Worm (Caenorhabditis elegans) whole organism, late embryonic: ENCODE results near the gene npl-4.2.

ENCODE experiments used
- C08G9.2 ChIP-seq: sonication (generic microtip); optimal IDR thresholded peaks from 2 replicates; lab custom pipeline; 2016; ENCODE audit warnings: mild to moderate bottlenecking, missing genetic modification characterization, moderate library complexity, missing compliant biosample characterization
- F13H6.1 ChIP-seq: sonication (generic microtip); optimal IDR thresholded peaks from 2 replicates; lab custom pipeline; 2016; ENCODE audit warnings: missing genetic modification characterization, missing compliant biosample characterization
- Y22D7AL.16 ChIP-seq: sonication (generic microtip); optimal IDR thresholded peaks from 2 replicates; lab custom pipeline; 2016; ENCODE audit warnings: missing genetic modification characterization, missing compliant biosample characterization
- ahr-1 ChIP-seq: sonication (generic microtip); optimal IDR thresholded peaks from 2 replicates; lab custom pipeline; 2016; ENCODE audit warnings: missing genetic modification characterization, missing compliant biosample characterization
- ama-1 ChIP-seq: fragments of 150-350 bp; optimal IDR thresholded peaks from 2 replicates; lab custom pipeline; 2014
- ceh-14 ChIP-seq: sonication (generic microtip); optimal IDR thresholded peaks from 2 replicates; lab custom pipeline; 2016; ENCODE audit warnings: missing genotype, missing genetic modification characterization, missing compliant biosample characterization
- ceh-18 ChIP-seq: sonication (generic microtip); optimal IDR thresholded peaks from 2 replicates; lab custom pipeline; 2016; ENCODE audit warnings: missing genetic modification characterization, missing compliant biosample characterization
- ceh-19 ChIP-seq: fragments of 200-800 bp; sonication (Bioruptor generic); optimal IDR thresholded peaks from 2 replicates; lab custom pipeline; 2018; ENCODE audit warnings: mild to moderate bottlenecking, missing genetic modification characterization, missing compliant biosample characterization
- ceh-2 ChIP-seq: sonication (generic microtip); optimal IDR thresholded peaks from 2 replicates; lab custom pipeline; 2016; ENCODE audit warnings: missing genotype, missing genetic modification characterization, missing compliant biosample characterization
- ceh-24 ChIP-seq: sonication (generic microtip); optimal IDR thresholded peaks from 2 replicates; lab custom pipeline; 2016; ENCODE audit warnings: mild to moderate bottlenecking, missing genetic modification characterization, missing compliant biosample characterization
- ceh-31 ChIP-seq: sonication (generic microtip); optimal IDR thresholded peaks from 2 replicates; lab custom pipeline; 2016; ENCODE audit warnings: missing genetic modification characterization, missing compliant biosample characterization
- ceh-48 ChIP-seq: sonication (generic microtip); optimal IDR thresholded peaks from 2 replicates; lab custom pipeline; 2016; ENCODE audit warnings: missing genetic modification characterization, inconsistent platforms, missing compliant biosample characterization
- ceh-6 ChIP-seq: fragments of 200-800 bp; sonication (Bioruptor generic); optimal IDR thresholded peaks from 2 replicates; lab custom pipeline; 2018; ENCODE audit warnings: mild to moderate bottlenecking, missing genetic modification characterization, missing compliant biosample characterization
- ets-4 ChIP-seq: sonication (generic microtip); optimal IDR thresholded peaks from 2 replicates; lab custom pipeline; 2016; ENCODE audit warnings: missing genetic modification characterization, missing compliant biosample characterization
- gmeb-2 ChIP-seq: sonication (generic microtip); optimal IDR thresholded peaks from 2 replicates; lab custom pipeline; 2016; ENCODE audit warnings: missing genetic modification characterization, inconsistent platforms, missing compliant biosample characterization
- hlh-13 ChIP-seq: fragments of 200-800 bp; sonication (Bioruptor generic); optimal IDR thresholded peaks from 2 replicates; lab custom pipeline; 2018; ENCODE audit warnings: mild to moderate bottlenecking, missing genetic modification characterization, missing compliant biosample characterization
- hlh-6 ChIP-seq: sonication (generic microtip); optimal IDR thresholded peaks from 2 replicates; lab custom pipeline; 2016; ENCODE audit warnings: missing genotype, missing genetic modification characterization, missing compliant biosample characterization
- hlh-8 ChIP-seq: sonication (generic microtip); optimal IDR thresholded peaks from 2 replicates; lab custom pipeline; 2016; ENCODE audit warnings: missing genotype, missing genetic modification characterization, missing compliant biosample characterization
- lim-6 ChIP-seq: sonication (generic microtip); optimal IDR thresholded peaks from 2 replicates; lab custom pipeline; 2016; ENCODE audit warnings: missing genetic modification characterization, missing compliant biosample characterization
- lin-11 ChIP-seq: fragments of 200-800 bp; sonication (Bioruptor generic); optimal IDR thresholded peaks from 2 replicates; lab custom pipeline; 2018; ENCODE audit warnings: mild to moderate bottlenecking, missing genetic modification characterization, missing compliant biosample characterization
- madf-2 ChIP-seq: sonication (generic microtip); optimal IDR thresholded peaks from 2 replicates; lab custom pipeline; 2017; ENCODE audit warnings: missing genetic modification characterization, missing compliant biosample characterization
- mec-3 ChIP-seq: sonication (generic microtip); optimal IDR thresholded peaks from 2 replicates; lab custom pipeline; 2016; ENCODE audit warnings: borderline replicate concordance, missing genetic modification characterization, missing compliant biosample characterization
- nfya-1 ChIP-seq: sonication (generic microtip); optimal IDR thresholded peaks from 2 replicates; lab custom pipeline; 2017; ENCODE audit warnings: missing genetic modification characterization, mild to moderate bottlenecking, missing compliant biosample characterization, antibody characterized with exemption, moderate library complexity
- nhr-11 ChIP-seq: fragments of 150-350 bp; optimal IDR thresholded peaks from 2 replicates; lab custom pipeline; 2014; ENCODE audit warnings: missing biosample characterization, missing genetic modification characterization
- nhr-232 ChIP-seq: sonication (generic microtip); optimal IDR thresholded peaks from 2 replicates; lab custom pipeline; 2016; ENCODE audit warnings: missing genetic modification characterization, missing compliant biosample characterization
- pax-1 ChIP-seq: fragments of 150-350 bp; optimal IDR thresholded peaks from 2 replicates; lab custom pipeline; 2014; ENCODE audit warnings: missing biosample characterization, missing genetic modification characterization
- pha-2 ChIP-seq: sonication (generic microtip); optimal IDR thresholded peaks from 2 replicates; lab custom pipeline; 2017; ENCODE audit warnings: mild to moderate bottlenecking, missing genetic modification characterization, missing compliant biosample characterization
- pha-4 ChIP-seq: fragments of 150-350 bp; optimal IDR thresholded peaks from 2 replicates; lab custom pipeline; 2018; ENCODE audit warnings: missing biosample characterization, missing genetic modification reagents, missing genetic modification characterization
- ref-2 ChIP-seq: sonication (generic microtip); optimal IDR thresholded peaks from 2 replicates; lab custom pipeline; 2016; ENCODE audit warnings: missing genetic modification characterization, missing compliant biosample characterization
- rnt-1 ChIP-seq: sonication (generic microtip); optimal IDR thresholded peaks from 2 replicates; lab custom pipeline; 2016; ENCODE audit warnings: missing genetic modification characterization, missing compliant biosample characterization
- syd-9 ChIP-seq: sonication (generic microtip); optimal IDR thresholded peaks from 2 replicates; lab custom pipeline; 2016; ENCODE audit warnings: mild to moderate bottlenecking, missing genetic modification characterization, moderate library complexity, missing compliant biosample characterization
- tbx-2 ChIP-seq: sonication (generic microtip); optimal IDR thresholded peaks from 2 replicates; lab custom pipeline; 2016; ENCODE audit warnings: missing genetic modification characterization, missing compliant biosample characterization
- tbx-7 ChIP-seq: sonication (generic microtip); optimal IDR thresholded peaks from 2 replicates; lab custom pipeline; 2016; ENCODE audit warnings: missing genotype, missing genetic modification characterization, missing compliant biosample characterization
- ttx-3 ChIP-seq: sonication (generic microtip); optimal IDR thresholded peaks from 2 replicates; lab custom pipeline; 2016; ENCODE audit warnings: missing genetic modification reagents, missing genetic modification characterization, missing compliant biosample characterization
- unc-3 ChIP-seq, 2 experiments: fragments of 200-800 bp in 1 of 2; sonication (Bioruptor generic) in 1 of 2; sonication (generic microtip) in 1 of 2; conservative IDR thresholded peaks in 1 of 2; optimal IDR thresholded peaks in 1 of 2; 2 replicates each; pipeline versions ENCODE4 v1.3.6 to Lab custom; 2016 to 2022; ENCODE audit warnings: missing compliant biosample characterization in 2 of 2, missing genetic modification characterization in 2 of 2, missing genetic modification reagents in 1 of 2
- unc-42 ChIP-seq: sonication (generic microtip); optimal IDR thresholded peaks from 2 replicates; lab custom pipeline; 2016; ENCODE audit warnings: missing genotype, missing genetic modification characterization, missing compliant biosample characterization
- zip-5 ChIP-seq: sonication (generic microtip); optimal IDR thresholded peaks from 2 replicates; lab custom pipeline; 2016; ENCODE audit warnings: missing genetic modification characterization, missing compliant biosample characterization

Gene npl-4.2

ce11 chrII:5646942-5647341, 24.3 kb downstream of the npl-4.2 start, which contains the start of gene F59E12.9:
TSS of gene F59E12.9 (minus strand) at chrII:5647042.
- no peak for TF ChIP-seq ama-1 (lab: Kevin White, UChicago)
- no peak for TF ChIP-seq ahr-1 (tag; lab: Kevin White, UChicago)
- no peak for TF ChIP-seq ets-4 (tag; lab: Kevin White, UChicago)
- TF ChIP-seq ceh-14, result no peak
- no peak for TF ChIP-seq unc-42
- TF ChIP-seq ceh-6 (GFP tag; lab: Kevin White, UChicago), result no peak
- no peak for TF ChIP-seq C08G9.2
- no peak for TF ChIP-seq pha-4
- no peak for TF ChIP-seq ceh-31 (tag; lab: Kevin White, UChicago)
- no peak for TF ChIP-seq syd-9
- TF ChIP-seq Y22D7AL.16 (tag; lab: Kevin White, UChicago), result no peak
- no peak for TF ChIP-seq lin-11 (tag; lab: Kevin White, UChicago)
- no peak for TF ChIP-seq nhr-11
- TF ChIP-seq tbx-7 (tag; lab: Kevin White, UChicago), result no peak
- no peak for TF ChIP-seq ceh-24 (tag; lab: Kevin White, UChicago)
- no peak for TF ChIP-seq hlh-6 (tag; lab: Kevin White, UChicago)

ce11 chrII:5648272-5648671, 25.6 kb downstream of the npl-4.2 start, which contains the start of gene ddl-1:
TSS of gene ddl-1 (minus strand) at chrII:5648372.
- no peak for TF ChIP-seq ceh-6 (GFP tag; lab: Kevin White, UChicago)
- TF ChIP-seq pha-2 (tag; lab: Kevin White, UChicago), result no peak
- TF ChIP-seq hlh-6 (tag; lab: Kevin White, UChicago), result no peak
- TF ChIP-seq lim-6 (tag; lab: Kevin White, UChicago), result no peak
- no peak for TF ChIP-seq ref-2 (tag; lab: Kevin White, UChicago)
- no peak for TF ChIP-seq rnt-1 (tag; lab: Kevin White, UChicago)
- no peak for TF ChIP-seq tbx-2 (tag; lab: Kevin White, UChicago)
- no peak for TF ChIP-seq ceh-2 (tag; lab: Kevin White, UChicago)
- TF ChIP-seq ttx-3, result no peak
- TF ChIP-seq mec-3, result no peak

- TF ChIP-seq ets-4 (tag; lab: Kevin White, UChicago), result peak; percentile 83
- no peak for TF ChIP-seq ceh-19 (GFP tag; lab: Kevin White, UChicago)
- TF ChIP-seq ceh-14, result peak; percentile 29
- no peak for TF ChIP-seq nhr-232
- no peak for TF ChIP-seq pax-1
- peak; percentile 90 for TF ChIP-seq ceh-31 (tag; lab: Kevin White, UChicago)
- TF ChIP-seq gmeb-2 (tag; lab: Kevin White, UChicago), result no peak
- no peak for TF ChIP-seq unc-3 (GFP tag; conservative IDR thresholded peaks at IDR 0.05; lab: Robert Waterston, UW)
- no peak for TF ChIP-seq unc-3 (tag; optimal IDR thresholded peaks at IDR 0.05; lab: Kevin White, UChicago)
- peak; percentile 78 for TF ChIP-seq ceh-2 (tag; lab: Kevin White, UChicago)
- peak; percentile 20 for TF ChIP-seq zip-5 (tag; lab: Kevin White, UChicago)
- no peak for TF ChIP-seq unc-42
- TF ChIP-seq tbx-7 (tag; lab: Kevin White, UChicago), result peak; percentile 11
- no peak for TF ChIP-seq hlh-13
- no peak for TF ChIP-seq madf-2
- TF ChIP-seq C08G9.2, result peak; percentile 66
- TF ChIP-seq pha-4, result no peak
- no peak for TF ChIP-seq hlh-8 (tag; lab: Kevin White, UChicago)
- TF ChIP-seq ceh-48 (tag; lab: Kevin White, UChicago), result peak; percentile 28
- no peak for TF ChIP-seq ceh-6 (GFP tag; lab: Kevin White, UChicago)
- TF ChIP-seq tbx-2 (tag; lab: Kevin White, UChicago), result peak; percentile 70
- TF ChIP-seq ref-2 (tag; lab: Kevin White, UChicago), result peak; percentile 38
- no peak for TF ChIP-seq ceh-18 (tag; lab: Kevin White, UChicago)
- no peak for TF ChIP-seq pha-2 (tag; lab: Kevin White, UChicago)
- peak; percentile 54 for TF ChIP-seq nfya-1 (tag; lab: Kevin White, UChicago)
- TF ChIP-seq ttx-3, result no peak
- no peak for TF ChIP-seq mec-3
- peak; percentile 20 for TF ChIP-seq F13H6.1
- TF ChIP-seq rnt-1 (tag; lab: Kevin White, UChicago), result peak; percentile 72
Measured at ce11 chrII:5649236-5650004, 26.7 kb downstream of the npl-4.2 start, which contains the start of the genes sam-4, F59E12.17 and zyg-1. TSS of gene sam-4 (minus strand) at chrII:5649286. TSS of gene F59E12.17 (minus strand) at chrII:5649470. TSS of gene zyg-1 (plus strand) at chrII:5649748.
